Worm (Caenorhabditis elegans) whole organism, young adult: ENCODE data around the gene lgc-31.
A peak's percentile ranks its signal among the peaks of the same experiment; 100 is the strongest.

Experiments
- B0035.1 ChIP-seq: sonication (generic microtip); optimal IDR thresholded peaks from 2 replicates; lab custom pipeline; 2016; ENCODE audit warnings: missing genetic modification characterization, mild to moderate bottlenecking, missing compliant biosample characterization, missing genotype, missing genetic modification reagents
- B0336.3 ChIP-seq: fragments of 200-800 bp; sonication (Bioruptor generic); IDR thresholded peaks from 2 replicates; pipeline ENCODE4 v1.3.6; 2022; ENCODE audit warnings: missing genetic modification characterization, missing compliant biosample characterization
- D2030.7 ChIP-seq: fragments of 200-800 bp; sonication (Bioruptor generic); IDR thresholded peaks from 2 replicates; pipeline ENCODE4 v1.3.6; 2022; ENCODE audit warnings: missing genetic modification reagents, missing genetic modification characterization, missing compliant biosample characterization
- F23B12.7 ChIP-seq: sonication (generic microtip); optimal IDR thresholded peaks from 2 replicates; lab custom pipeline; 2017; ENCODE audit warnings: missing genetic modification characterization, mild to moderate bottlenecking, missing compliant biosample characterization, antibody characterized with exemption, moderate library complexity; ENCODE audit not compliant: insufficient read depth
- F57C9.4 ChIP-seq: sonication (generic microtip); optimal IDR thresholded peaks from 2 replicates; lab custom pipeline; 2017; ENCODE audit warnings: mild to moderate bottlenecking, missing genetic modification characterization, missing compliant biosample characterization
- K11D2.4 ChIP-seq: fragments of 200-800 bp; sonication (Bioruptor generic); IDR thresholded peaks from 2 replicates; pipeline ENCODE4 v1.3.6; 2022; ENCODE audit warnings: missing genetic modification reagents, missing genetic modification characterization, missing compliant biosample characterization
- T07F8.4 ChIP-seq: sonication (generic microtip); optimal IDR thresholded peaks from 2 replicates; lab custom pipeline; 2016; ENCODE audit warnings: mild to moderate bottlenecking, missing genetic modification characterization, moderate library complexity, missing compliant biosample characterization
- Y53F4B.3 ChIP-seq: fragments of 200-800 bp; sonication (Bioruptor generic); IDR thresholded peaks from 2 replicates; pipeline ENCODE4 v1.3.6; 2022; ENCODE audit warnings: missing genetic modification reagents, missing genetic modification characterization, missing compliant biosample characterization
- Y67H2A.10 ChIP-seq: fragments of 200-800 bp; sonication (Bioruptor generic); conservative IDR thresholded peaks from 2 replicates; pipeline ENCODE4 v1.3.6; 2022; ENCODE audit warnings: missing genetic modification reagents, missing genetic modification characterization, missing compliant biosample characterization
- Y95B8A.8 ChIP-seq: fragments of 200-800 bp; sonication (Bioruptor generic); IDR thresholded peaks from 2 replicates; pipeline ENCODE4 v1.3.6; 2022; ENCODE audit warnings: missing genetic modification reagents, missing genetic modification characterization, missing compliant biosample characterization
- ZK185.1 ChIP-seq: sonication (generic microtip); optimal IDR thresholded peaks from 2 replicates; lab custom pipeline; 2016; ENCODE audit warnings: mild to moderate bottlenecking, missing genetic modification characterization, missing compliant biosample characterization; ENCODE audit not compliant: poor library complexity, severe bottlenecking
- ama-1 ChIP-seq, 3 experiments: fragments of 150-350 bp in 1 of 3; sonication (generic microtip) in 2 of 3; optimal IDR thresholded peaks; 2 replicates each; lab custom pipeline; 2014 to 2018; ENCODE audit warnings: missing biosample characterization in 2 of 3, missing genetic modification characterization in 2 of 3, missing genetic modification reagents in 2 of 3
- atf-7 ChIP-seq: sonication (generic microtip); optimal IDR thresholded peaks from 2 replicates; lab custom pipeline; 2017; ENCODE audit warnings: mild to moderate bottlenecking, missing genetic modification characterization, missing compliant biosample characterization
- athp-1 ChIP-seq: sonication (generic microtip); optimal IDR thresholded peaks from 2 replicates; lab custom pipeline; 2017; ENCODE audit warnings: mild to moderate bottlenecking, missing genetic modification characterization, missing compliant biosample characterization
- attf-3 ChIP-seq: fragments of 200-800 bp; sonication (Bioruptor generic); conservative IDR thresholded peaks from 2 replicates; pipeline ENCODE4 v1.3.6; 2022; ENCODE audit warnings: missing genetic modification reagents, missing genetic modification characterization, missing compliant biosample characterization
- attf-5 ChIP-seq: fragments of 200-800 bp; sonication (Bioruptor generic); optimal IDR thresholded peaks from 2 replicates; lab custom pipeline; 2018; ENCODE audit warnings: mild to moderate bottlenecking, missing genetic modification characterization, missing compliant biosample characterization
- ceh-58 ChIP-seq: fragments of 200-800 bp; sonication (Bioruptor generic); IDR thresholded peaks from 2 replicates; pipeline ENCODE4 v1.3.6; 2022; ENCODE audit warnings: missing genetic modification characterization, missing compliant biosample characterization
- ceh-91 ChIP-seq: fragments of 200-800 bp; sonication (Bioruptor generic); IDR thresholded peaks from 2 replicates; pipeline ENCODE4 v1.3.6; 2022; ENCODE audit warnings: missing genetic modification reagents, missing genetic modification characterization, missing compliant biosample characterization
- dpl-1 ChIP-seq: fragments of 150-350 bp; optimal IDR thresholded peaks from 2 replicates; lab custom pipeline; 2014; ENCODE audit warnings: missing biosample characterization, missing genetic modification reagents, missing genetic modification characterization
- egl-18 ChIP-seq: fragments of 200-800 bp; sonication (Bioruptor generic); IDR thresholded peaks from 2 replicates; pipeline ENCODE4 v1.3.6; 2022; ENCODE audit warnings: missing genetic modification reagents, missing genetic modification characterization, missing compliant biosample characterization
- egl-44 ChIP-seq: fragments of 200-800 bp; sonication (Bioruptor generic); IDR thresholded peaks from 2 replicates; pipeline ENCODE4 v1.3.6; 2022; ENCODE audit warnings: missing genetic modification reagents, missing genetic modification characterization, missing compliant biosample characterization
- him-1 ChIP-seq: sonication (generic microtip); optimal IDR thresholded peaks from 2 replicates; lab custom pipeline; 2016; ENCODE audit warnings: missing genotype, missing genetic modification reagents, missing genetic modification characterization, missing compliant biosample characterization
- hlh-12 ChIP-seq: sonication (generic microtip); optimal IDR thresholded peaks from 2 replicates; lab custom pipeline; 2016; ENCODE audit warnings: missing genetic modification characterization, missing compliant biosample characterization
- hlh-26 ChIP-seq: fragments of 200-800 bp; sonication (Bioruptor generic); conservative IDR thresholded peaks from 2 replicates; pipeline ENCODE4 v1.3.6; 2022; ENCODE audit warnings: missing genetic modification reagents, missing genetic modification characterization, missing compliant biosample characterization
- hrde-1 ChIP-seq: sonication (generic microtip); optimal IDR thresholded peaks from 2 replicates; lab custom pipeline; 2016; ENCODE audit warnings: missing genetic modification characterization, mild to moderate bottlenecking, missing compliant biosample characterization, moderate library complexity, missing genotype, missing genetic modification reagents, borderline replicate concordance
- let-526 ChIP-seq: fragments of 200-800 bp; sonication (Bioruptor generic); IDR thresholded peaks from 2 replicates; pipeline ENCODE4 v1.3.6; 2022; ENCODE audit warnings: missing genetic modification reagents, missing genetic modification characterization, missing compliant biosample characterization
- let-607 ChIP-seq, 2 experiments: fragments of 200-800 bp in 1 of 2; sonication (Bioruptor generic) in 1 of 2; sonication (generic microtip) in 1 of 2; optimal IDR thresholded peaks; 2 replicates each; lab custom pipeline; 2016 to 2018; ENCODE audit warnings: mild to moderate bottlenecking in 2 of 2, missing compliant biosample characterization in 2 of 2, missing genetic modification characterization in 2 of 2, moderate library complexity in 2 of 2, missing genotype in 1 of 2
- lin-40 ChIP-seq: sonication (generic microtip); optimal IDR thresholded peaks from 2 replicates; lab custom pipeline; 2016; ENCODE audit warnings: missing genetic modification characterization, mild to moderate bottlenecking, missing compliant biosample characterization, missing genotype, missing genetic modification reagents
- lir-1 ChIP-seq: fragments of 200-800 bp; sonication (Bioruptor generic); conservative IDR thresholded peaks from 2 replicates; pipeline ENCODE4 v1.3.6; 2022; ENCODE audit warnings: missing genetic modification reagents, missing genetic modification characterization, missing compliant biosample characterization
- lsl-1 ChIP-seq: fragments of 200-800 bp; sonication (Bioruptor generic); optimal IDR thresholded peaks from 2 replicates; lab custom pipeline; 2018; ENCODE audit warnings: mild to moderate bottlenecking, missing genetic modification characterization, moderate library complexity, missing compliant biosample characterization
- lsy-27 ChIP-seq: sonication (generic microtip); optimal IDR thresholded peaks from 2 replicates; lab custom pipeline; 2017; ENCODE audit warnings: missing genetic modification characterization, mild to moderate bottlenecking, missing compliant biosample characterization, antibody characterized with exemption, missing genotype, borderline replicate concordance; ENCODE audit not compliant: insufficient read depth
- madf-10 ChIP-seq: sonication (generic microtip); optimal IDR thresholded peaks from 2 replicates; lab custom pipeline; 2016; ENCODE audit warnings: mild to moderate bottlenecking, missing genetic modification characterization, missing compliant biosample characterization
- madf-3 ChIP-seq: fragments of 200-800 bp; sonication (Bioruptor generic); IDR thresholded peaks from 2 replicates; pipeline ENCODE4 v1.3.6; 2022; ENCODE audit warnings: missing genetic modification reagents, missing genetic modification characterization, missing compliant biosample characterization
- madf-6 ChIP-seq: fragments of 200-800 bp; sonication (Bioruptor generic); IDR thresholded peaks from 2 replicates; pipeline ENCODE4 v1.3.6; 2022; ENCODE audit warnings: missing genetic modification reagents, missing genetic modification characterization, missing compliant biosample characterization
- madf-8 ChIP-seq: fragments of 200-800 bp; sonication (Bioruptor generic); conservative IDR thresholded peaks from 2 replicates; pipeline ENCODE4 v1.3.6; 2022; ENCODE audit warnings: missing genetic modification reagents, missing genetic modification characterization, missing compliant biosample characterization
- mcd-1 ChIP-seq: fragments of 200-800 bp; sonication (Bioruptor generic); IDR thresholded peaks from 2 replicates; pipeline ENCODE4 v1.3.6; 2022; ENCODE audit warnings: missing genetic modification reagents, missing genetic modification characterization, missing compliant biosample characterization
- mxl-1 ChIP-seq: sonication (generic microtip); optimal IDR thresholded peaks from 2 replicates; lab custom pipeline; 2016; ENCODE audit warnings: missing genetic modification characterization, missing compliant biosample characterization
- repo-1 ChIP-seq: sonication (generic microtip); optimal IDR thresholded peaks from 2 replicates; lab custom pipeline; 2017; ENCODE audit warnings: mild to moderate bottlenecking, missing genetic modification characterization, missing compliant biosample characterization
- rpc-1 ChIP-seq, 2 experiments: fragments of 150-350 bp in 1 of 2; sonication (generic microtip) in 1 of 2; optimal IDR thresholded peaks; 2 replicates each; lab custom pipeline; 2014 to 2018; ENCODE audit warnings: missing biosample characterization in 1 of 2, missing genetic modification characterization in 1 of 2, missing genetic modification reagents in 1 of 2, missing genotype in 1 of 2
- snpc-3.4 ChIP-seq: sonication (generic microtip); optimal IDR thresholded peaks from 2 replicates; lab custom pipeline; 2017; ENCODE audit warnings: missing genetic modification characterization, mild to moderate bottlenecking, missing compliant biosample characterization, antibody characterized with exemption, moderate library complexity, missing genotype, missing genetic modification reagents
- tbp1 ChIP-seq: fragments of 200-800 bp; sonication (Bioruptor generic); optimal IDR thresholded peaks from 2 replicates; lab custom pipeline; 2018; ENCODE audit warnings: mild to moderate bottlenecking, missing genetic modification characterization, missing compliant biosample characterization
- xnd-1 ChIP-seq: sonication (generic microtip); optimal IDR thresholded peaks from 2 replicates; lab custom pipeline; 2016; ENCODE audit warnings: missing genotype, missing genetic modification reagents, missing genetic modification characterization, missing compliant biosample characterization
- zfh-2 ChIP-seq: fragments of 200-800 bp; sonication (Bioruptor generic); conservative IDR thresholded peaks from 2 replicates; pipeline ENCODE4 v1.3.6; 2022; ENCODE audit warnings: missing genetic modification reagents, missing genetic modification characterization, missing compliant biosample characterization
- zim-3 ChIP-seq: sonication (generic microtip); optimal IDR thresholded peaks from 2 replicates; lab custom pipeline; 2017; ENCODE audit warnings: mild to moderate bottlenecking, missing genetic modification characterization, moderate library complexity, missing compliant biosample characterization
- ztf-18 ChIP-seq: sonication (generic microtip); optimal IDR thresholded peaks from 2 replicates; lab custom pipeline; 2016; ENCODE audit warnings: missing genotype, mild to moderate bottlenecking, missing genetic modification characterization, missing compliant biosample characterization
- ztf-22 ChIP-seq: fragments of 200-800 bp; sonication (Bioruptor generic); optimal IDR thresholded peaks from 2 replicates; lab custom pipeline; 2018; ENCODE audit warnings: mild to moderate bottlenecking, missing genetic modification characterization, moderate library complexity, missing compliant biosample characterization
- ztf-28 ChIP-seq: fragments of 200-800 bp; sonication (Bioruptor generic); IDR thresholded peaks from 2 replicates; pipeline ENCODE4 v1.3.6; 2022; ENCODE audit warnings: missing genetic modification reagents, missing genetic modification characterization, missing compliant biosample characterization

Gene lgc-31

ce11 chrV:15547727-15548126 lies 25.9 kb upstream of the lgc-31 start (continued):
- TF ChIP-seq egl-18 (GFP tag; lab: Robert Waterston, UW) (no peak), xnd-1 (no peak), ztf-28 (no peak), mxl-1 (tag; lab: Kevin White, UChicago) (peak; percentile 22), let-526 (no peak), atf-7 (tag; lab: Kevin White, UChicago) (peak; percentile 46), madf-8 (GFP tag; lab: Robert Waterston, UW) (no peak), ztf-18 (tag; lab: Kevin White, UChicago) (peak; percentile 61), B0336.3 (GFP tag; lab: Robert Waterston, UW) (peak; percentile 56; the same call in 1 of the 2 replicates), Y53F4B.3 (GFP tag; lab: Robert Waterston, UW) (no peak), hlh-12 (no peak), hlh-26 (GFP tag; lab: Robert Waterston, UW) (no peak), madf-3 (0 out of 2 replicates have a peak, but pooled peaks have one; percentile 54), lsy-27 (tag; lab: Kevin White, UChicago) (no peak), snpc-3.4 (tag; lab: Kevin White, UChicago) (peak; percentile 58), ZK185.1 (peak; percentile 54), egl-44 (GFP tag; lab: Robert Waterston, UW) (0 out of 2 replicates have a peak, but pooled peaks have one; percentile 40), rpc-1 (optimal IDR thresholded peaks at IDR 0.05; lab: Kevin White, UChicago) (peak; percentile 75), rpc-1 (tag; optimal IDR thresholded peaks at IDR 0.05; lab: Kevin White, UChicago) (peak; percentile 87), madf-10 (peak; percentile 46), lin-40 (tag; lab: Kevin White, UChicago) (no peak), Y95B8A.8 (GFP tag; lab: Robert Waterston, UW) (0 out of 2 replicates have a peak, but pooled peaks have one; percentile 49), zim-3 (peak; percentile 13), tbp1 (peak; percentile 95), attf-5 (GFP tag; lab: Kevin White, UChicago) (peak; percentile 43), T07F8.4 (tag; lab: Kevin White, UChicago) (no peak), madf-6 (GFP tag; lab: Robert Waterston, UW) (peak; percentile 64), F57C9.4 (tag; lab: Kevin White, UChicago) (no peak), athp-1 (tag; lab: Kevin White, UChicago) (peak; percentile 12), zfh-2 (no peak), Y67H2A.10 (GFP tag; lab: Robert Waterston, UW) (no peak), lsl-1 (peak; percentile 42), attf-3 (GFP tag; lab: Robert Waterston, UW) (no peak), ceh-91 (no peak), ztf-22 (no peak), ama-1 (optimal IDR thresholded peaks at IDR 0.05; lab: Kevin White, UChicago) (no peak), ama-1 (GFP tag; optimal IDR thresholded peaks at IDR 0.05; lab: Kevin White, UChicago) (peak in 1 of 2 experiments; percentile 43), mcd-1 (GFP tag; lab: Robert Waterston, UW) (0 out of 2 replicates have a peak, but pooled peaks have one; percentile 14), ceh-58 (GFP tag; lab: Robert Waterston, UW) (no peak), let-607 (tag; optimal IDR thresholded peaks at IDR 0.05; lab: Kevin White, UChicago) (peak in 1 of 2 experiments; percentile 20), B0035.1 (no peak), repo-1 (tag; lab: Kevin White, UChicago) (peak; percentile 36), F23B12.7 (tag; lab: Kevin White, UChicago) (peak; percentile 25), him-1 (tag; lab: Kevin White, UChicago) (peak; percentile 70), K11D2.4 (GFP tag; lab: Robert Waterston, UW) (no peak), hrde-1 (tag; lab: Kevin White, UChicago) (no peak), D2030.7 (GFP tag; lab: Robert Waterston, UW) (peak; percentile 36; the same call in 1 of the 2 replicates), dpl-1 (GFP tag; lab: Kevin White, UChicago) (no peak), lir-1 (GFP tag; lab: Robert Waterston, UW) (no peak)
